Worm (Caenorhabditis elegans) whole organism, late embryonic: ENCODE measurements around the gene msp-76.

Experiments used
- C38D4.7 ChIP-seq: fragments of 200-800 bp; sonication (Bioruptor generic); optimal IDR thresholded peaks from 2 replicates; lab custom pipeline; 2018; ENCODE audit warnings: mild to moderate bottlenecking, missing genetic modification characterization, moderate library complexity, missing compliant biosample characterization
- F13H6.1 ChIP-seq: sonication (generic microtip); optimal IDR thresholded peaks from 2 replicates; lab custom pipeline; 2016; ENCODE audit warnings: missing genetic modification characterization, missing compliant biosample characterization
- T23F11.4 ChIP-seq: fragments of 200-800 bp; sonication (Bioruptor generic); optimal IDR thresholded peaks from 2 replicates; lab custom pipeline; 2018; ENCODE audit warnings: mild to moderate bottlenecking, missing genetic modification characterization, missing compliant biosample characterization
- ahr-1 ChIP-seq: sonication (generic microtip); optimal IDR thresholded peaks from 2 replicates; lab custom pipeline; 2016; ENCODE audit warnings: missing genetic modification characterization, missing compliant biosample characterization
- ama-1 ChIP-seq: fragments of 150-350 bp; optimal IDR thresholded peaks from 2 replicates; lab custom pipeline; 2014
- ceh-19 ChIP-seq: fragments of 200-800 bp; sonication (Bioruptor generic); optimal IDR thresholded peaks from 2 replicates; lab custom pipeline; 2018; ENCODE audit warnings: mild to moderate bottlenecking, missing genetic modification characterization, missing compliant biosample characterization
- ceh-2 ChIP-seq: sonication (generic microtip); optimal IDR thresholded peaks from 2 replicates; lab custom pipeline; 2016; ENCODE audit warnings: missing genotype, missing genetic modification characterization, missing compliant biosample characterization
- ceh-30 ChIP-seq: fragments of 150-350 bp; optimal IDR thresholded peaks from 2 replicates; lab custom pipeline; 2014; ENCODE audit warnings: missing biosample characterization, missing genetic modification characterization
- ceh-34 ChIP-seq: sonication (generic microtip); optimal IDR thresholded peaks from 2 replicates; lab custom pipeline; 2016; ENCODE audit warnings: mild to moderate bottlenecking, missing genetic modification characterization, missing compliant biosample characterization
- ceh-45 ChIP-seq: fragments of 200-800 bp; sonication (Bioruptor generic); IDR thresholded peaks from 2 replicates; pipeline ENCODE4 v1.3.6; 2022; ENCODE audit warnings: missing genetic modification reagents, missing genetic modification characterization, missing compliant biosample characterization
- ceh-48 ChIP-seq: sonication (generic microtip); optimal IDR thresholded peaks from 2 replicates; lab custom pipeline; 2016; ENCODE audit warnings: missing genetic modification characterization, inconsistent platforms, missing compliant biosample characterization
- dmd-4 ChIP-seq: sonication (generic microtip); optimal IDR thresholded peaks from 2 replicates; lab custom pipeline; 2016; ENCODE audit warnings: borderline replicate concordance, missing genetic modification characterization, missing compliant biosample characterization
- elt-2 ChIP-seq: sonication (generic microtip); optimal IDR thresholded peaks from 2 replicates; lab custom pipeline; 2016; ENCODE audit warnings: missing genetic modification reagents, missing genetic modification characterization, missing compliant biosample characterization
- ets-4 ChIP-seq: sonication (generic microtip); optimal IDR thresholded peaks from 2 replicates; lab custom pipeline; 2016; ENCODE audit warnings: missing genetic modification characterization, missing compliant biosample characterization
- eyg-1 ChIP-seq: sonication (generic microtip); optimal IDR thresholded peaks from 2 replicates; lab custom pipeline; 2016; ENCODE audit warnings: missing genotype, missing genetic modification characterization, missing compliant biosample characterization
- fax-1 ChIP-seq: sonication (generic microtip); optimal IDR thresholded peaks from 2 replicates; lab custom pipeline; 2016; ENCODE audit warnings: missing genotype, missing genetic modification characterization, missing compliant biosample characterization
- hlh-13 ChIP-seq: fragments of 200-800 bp; sonication (Bioruptor generic); optimal IDR thresholded peaks from 2 replicates; lab custom pipeline; 2018; ENCODE audit warnings: mild to moderate bottlenecking, missing genetic modification characterization, missing compliant biosample characterization
- hlh-6 ChIP-seq: sonication (generic microtip); optimal IDR thresholded peaks from 2 replicates; lab custom pipeline; 2016; ENCODE audit warnings: missing genotype, missing genetic modification characterization, missing compliant biosample characterization
- lim-6 ChIP-seq: sonication (generic microtip); optimal IDR thresholded peaks from 2 replicates; lab custom pipeline; 2016; ENCODE audit warnings: missing genetic modification characterization, missing compliant biosample characterization
- nfya-1 ChIP-seq: sonication (generic microtip); optimal IDR thresholded peaks from 2 replicates; lab custom pipeline; 2017; ENCODE audit warnings: missing genetic modification characterization, mild to moderate bottlenecking, missing compliant biosample characterization, antibody characterized with exemption, moderate library complexity
- nhr-11 ChIP-seq: fragments of 150-350 bp; optimal IDR thresholded peaks from 2 replicates; lab custom pipeline; 2014; ENCODE audit warnings: missing biosample characterization, missing genetic modification characterization
- npax-4 ChIP-seq: sonication (generic microtip); optimal IDR thresholded peaks from 2 replicates; lab custom pipeline; 2016; ENCODE audit warnings: missing genetic modification characterization, missing compliant biosample characterization
- odd-2 ChIP-seq: sonication (generic microtip); optimal IDR thresholded peaks from 2 replicates; lab custom pipeline; 2017; ENCODE audit warnings: antibody characterized with exemption, mild to moderate bottlenecking, missing genetic modification characterization, missing compliant biosample characterization
- pag-3 ChIP-seq: sonication (generic microtip); optimal IDR thresholded peaks from 2 replicates; lab custom pipeline; 2016; ENCODE audit warnings: missing compliant biosample characterization, missing genetic modification characterization, borderline replicate concordance
- pax-1 ChIP-seq: fragments of 150-350 bp; optimal IDR thresholded peaks from 2 replicates; lab custom pipeline; 2014; ENCODE audit warnings: missing biosample characterization, missing genetic modification characterization
- pqm-1 ChIP-seq: sonication (generic microtip); optimal IDR thresholded peaks from 2 replicates; lab custom pipeline; 2016; ENCODE audit warnings: missing genetic modification characterization, missing compliant biosample characterization
- pros-1 ChIP-seq: fragments of 150-350 bp; optimal IDR thresholded peaks from 2 replicates; lab custom pipeline; 2014; ENCODE audit warnings: missing biosample characterization, missing genetic modification reagents, missing genetic modification characterization
- sox-4 ChIP-seq: sonication (generic microtip); optimal IDR thresholded peaks from 2 replicates; lab custom pipeline; 2017; ENCODE audit warnings: mild to moderate bottlenecking, missing genetic modification characterization, inconsistent platforms, missing compliant biosample characterization
- tbx-2 ChIP-seq: sonication (generic microtip); optimal IDR thresholded peaks from 2 replicates; lab custom pipeline; 2016; ENCODE audit warnings: missing genetic modification characterization, missing compliant biosample characterization
- ttx-3 ChIP-seq: sonication (generic microtip); optimal IDR thresholded peaks from 2 replicates; lab custom pipeline; 2016; ENCODE audit warnings: missing genetic modification reagents, missing genetic modification characterization, missing compliant biosample characterization
- unc-3 ChIP-seq, 2 experiments: fragments of 200-800 bp in 1 of 2; sonication (Bioruptor generic) in 1 of 2; sonication (generic microtip) in 1 of 2; conservative IDR thresholded peaks in 1 of 2; optimal IDR thresholded peaks in 1 of 2; 2 replicates each; pipeline versions ENCODE4 v1.3.6 to Lab custom; 2016 to 2022; ENCODE audit warnings: missing compliant biosample characterization in 2 of 2, missing genetic modification characterization in 2 of 2, missing genetic modification reagents in 1 of 2
- unc-42 ChIP-seq: sonication (generic microtip); optimal IDR thresholded peaks from 2 replicates; lab custom pipeline; 2016; ENCODE audit warnings: missing genotype, missing genetic modification characterization, missing compliant biosample characterization
- ztf-16 ChIP-seq: sonication (generic microtip); optimal IDR thresholded peaks from 2 replicates; lab custom pipeline; 2017; ENCODE audit warnings: missing genetic modification characterization, missing compliant biosample characterization

Gene msp-76

DNA sequence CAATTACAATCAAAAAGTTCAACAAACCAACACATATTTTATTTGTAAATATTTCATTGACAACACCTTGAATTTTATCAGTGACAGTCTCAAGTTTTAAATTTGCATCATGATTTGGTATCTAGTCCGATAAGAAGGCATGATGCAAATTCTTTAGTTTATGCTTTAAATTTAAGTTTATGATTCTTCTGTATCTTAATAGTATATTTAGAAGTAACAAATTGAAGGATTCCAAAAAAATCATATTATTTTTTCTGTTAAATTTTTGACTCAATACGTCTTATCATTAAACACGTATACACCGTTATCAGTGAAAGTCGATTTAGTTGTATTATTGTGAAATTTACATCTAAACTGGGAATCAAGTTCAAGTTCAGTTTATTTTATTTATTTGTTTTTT, 37.6 kb upstream of the msp-76 start, which contains the start of gene chca-1:
Gene chca-1, plus strand, starts transcription at position 161 of the 400 bp plus-strand sequence.
- TF ChIP-seq ets-4 (tag; lab: Kevin White, UChicago), result no peak
- TF ChIP-seq elt-2, result peak; percentile 69

- TF ChIP-seq ceh-19 (GFP tag; lab: Kevin White, UChicago) (no peak), lim-6 (tag; lab: Kevin White, UChicago) (no peak), unc-3 (GFP tag; conservative IDR thresholded peaks at IDR 0.05; lab: Robert Waterston, UW) (no peak), unc-3 (tag; optimal IDR thresholded peaks at IDR 0.05; lab: Kevin White, UChicago) (no peak), npax-4 (no peak), F13H6.1 (tag; lab: Kevin White, UChicago) (no peak), ceh-48 (tag; lab: Kevin White, UChicago) (no peak), eyg-1 (no peak), sox-4 (tag; lab: Kevin White, UChicago) (no peak), hlh-6 (no peak), ceh-2 (tag; lab: Kevin White, UChicago) (no peak), T23F11.4 (no peak), nhr-11 (tag; lab: Kevin White, UChicago) (no peak), hlh-13 (no peak), elt-2 (no peak), ceh-45 (GFP tag; lab: Robert Waterston, UW) (no peak), ets-4 (tag; lab: Kevin White, UChicago) (no peak), ahr-1 (tag; lab: Kevin White, UChicago) (no peak), pqm-1 (tag; lab: Kevin White, UChicago) (no peak), fax-1 (tag; lab: Kevin White, UChicago) (no peak)
Observed at ce11 chrIV:9653184-9653583, 35.6 kb upstream of the msp-76 start, which contains the start of gene F58G6.3. F58G6.3 (plus strand) TSS chrIV:9653535.

DNA sequence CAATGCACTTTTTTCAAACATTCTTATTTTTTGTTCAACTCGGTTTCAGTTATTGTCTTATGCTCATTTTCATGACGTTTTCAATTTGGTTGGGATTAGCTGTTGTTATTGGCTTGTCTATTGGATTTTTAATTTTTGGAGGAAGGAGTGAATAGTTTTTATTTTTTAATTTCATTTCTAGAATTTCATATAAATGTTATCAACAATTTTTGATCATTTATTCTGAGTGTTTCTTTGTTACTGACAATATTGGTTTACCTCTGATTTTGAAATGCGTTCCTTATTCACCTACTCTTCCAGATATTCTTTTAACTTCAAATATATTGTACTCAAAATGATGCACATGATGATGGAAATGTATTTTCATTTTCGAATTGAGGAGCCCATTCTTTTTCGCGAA, 34.8 kb upstream of the msp-76 start, which contains the start of gene F58G6.7:
Gene F58G6.7, plus strand, starts transcription at position 301 of the 400 bp plus-strand sequence.
- TF ChIP-seq ceh-2 (tag; lab: Kevin White, UChicago), result no peak
- TF ChIP-seq F13H6.1 (tag; lab: Kevin White, UChicago), result no peak
- no peak for TF ChIP-seq odd-2 (tag; lab: Kevin White, UChicago)

DNA sequence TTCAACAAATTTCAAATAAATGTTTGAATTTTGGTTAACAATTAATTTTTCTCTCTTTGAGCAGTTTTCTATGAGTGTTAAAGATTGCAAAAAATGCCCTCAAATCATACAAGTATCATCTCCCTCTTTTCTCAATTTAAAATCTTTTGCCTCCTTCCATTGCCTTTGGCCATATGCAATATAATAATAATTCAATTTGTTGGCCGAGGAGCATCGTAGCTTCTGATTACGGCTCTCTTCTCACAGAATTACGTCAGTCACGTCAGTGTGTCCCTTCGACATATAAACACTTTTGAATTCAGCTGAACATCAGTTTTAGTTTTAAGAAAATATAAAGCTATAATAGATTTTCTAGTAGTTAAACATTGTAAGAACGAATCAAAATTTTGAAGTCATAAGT, 33.3 kb upstream of the msp-76 start:
- TF ChIP-seq unc-42 (tag; lab: Kevin White, UChicago) (peak; percentile 85), ttx-3 (tag; lab: Kevin White, UChicago) (no peak)

ce11 chrIV:9657753-9658152, 31.1 kb upstream of the msp-76 start, which contains the start of gene acc-1:
acc-1 (plus strand) TSS chrIV:9658053.
- TF ChIP-seq unc-42 (tag; lab: Kevin White, UChicago) (no peak), ama-1 (lab: Kevin White, UChicago) (no peak), dmd-4 (no peak)

DNA sequence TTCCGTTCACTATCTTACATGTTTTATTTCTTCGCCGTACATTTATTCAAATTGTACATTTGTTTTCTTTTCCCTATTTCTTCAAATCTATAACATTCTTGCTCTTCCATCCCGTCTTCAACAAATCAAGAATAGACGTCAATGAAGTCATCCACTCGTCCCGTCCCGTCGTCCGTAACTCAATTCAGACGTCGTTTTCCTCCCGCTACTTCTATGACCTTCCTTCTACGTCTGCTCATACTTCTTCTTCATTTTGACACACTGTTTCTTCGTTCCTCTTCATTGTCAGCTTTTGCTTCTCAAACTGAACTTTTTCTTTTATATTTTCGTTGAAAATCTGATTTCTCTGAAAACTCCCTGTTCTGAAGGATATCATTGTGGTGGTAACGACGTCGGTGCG, 28.8 kb upstream of the msp-76 start:
- TF ChIP-seq ztf-16 (tag; lab: Kevin White, UChicago) (no peak), pros-1 (tag; lab: Kevin White, UChicago) (no peak), pag-3 (tag; lab: Kevin White, UChicago) (no peak), unc-42 (tag; lab: Kevin White, UChicago) (peak; percentile 82)

DNA sequence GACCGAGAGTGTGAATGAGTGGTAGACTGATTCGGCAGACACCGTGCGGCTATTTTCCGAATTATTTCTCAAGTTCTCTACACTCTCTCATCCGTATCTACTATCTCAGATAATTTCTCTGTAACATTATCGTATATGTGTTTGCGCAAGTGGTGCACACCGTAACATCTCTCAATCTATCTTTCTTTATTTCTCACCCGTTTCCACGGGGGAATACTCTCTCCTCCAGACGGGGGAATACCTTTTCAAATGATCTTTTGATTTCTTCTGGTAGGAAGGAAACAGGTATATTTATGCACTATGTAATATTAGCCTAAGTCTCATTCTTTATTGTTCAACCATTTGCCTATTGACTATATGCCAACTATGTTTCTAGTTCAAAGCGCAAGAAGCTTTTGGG, 21.7 kb upstream of the msp-76 start:
- TF ChIP-seq ceh-30 (tag; lab: Kevin White, UChicago) (peak; percentile 8), nfya-1 (tag; lab: Kevin White, UChicago) (peak; percentile 25), C38D4.7 (GFP tag; lab: Kevin White, UChicago) (no peak), elt-2 (peak; percentile 19), pax-1 (tag; lab: Kevin White, UChicago) (no peak), tbx-2 (tag; lab: Kevin White, UChicago) (peak; percentile 45), ceh-34 (peak; percentile 38)
- TF ChIP-seq, all 69 proteins: peak for 5
